Fruit fly (Drosophila melanogaster) Kc167 (cell line): ENCODE measurements around the gene CG9676.

ENCODE experiments used
- Sin3A ChIP-seq: fragments of >200 bp; optimal IDR thresholded peaks from 2 replicates; lab custom pipeline; 2018; ENCODE audit warnings: missing external identifiers
- insv ChIP-seq: fragments of >200 bp; optimal IDR thresholded peaks from 3 replicates; lab custom pipeline; 2018; ENCODE audit warnings: missing external identifiers
- psq ChIP-seq: fragments of >200 bp; optimal IDR thresholded peaks from 2 replicates; lab custom pipeline; 2017; ENCODE audit warnings: missing external identifiers

- no peak for TF ChIP-seq psq (lab: Kevin White, UChicago)
- no peak for TF ChIP-seq Sin3A (lab: Kevin White, UChicago)
- TF ChIP-seq insv (lab: Kevin White, UChicago) = no peak
Measured at dm6 chrX:16676653-16677052, 23.3 kb downstream of the CG9676 start, which contains the start of gene CG13012.
